Worm (Caenorhabditis elegans): ENCODE results near the gene lido-15.

- TF ChIP-seq aptf-3 (GFP tag; IDR thresholded peaks at IDR 0.05) (no peak), ztf-6 (GFP tag; IDR thresholded peaks at IDR 0.05) (no peak), Y53G8AR.9 (GFP tag; conservative IDR thresholded peaks at IDR 0.05) (no peak)
Observed at ce11 chrII:3787151-3787550, 24.9 kb upstream of the lido-15 start, which contains the start of gene T24E12.13.
